Fruit fly (Drosophila melanogaster): ENCODE measurements around the gene CG6333.

CG6333 gene

DNA sequence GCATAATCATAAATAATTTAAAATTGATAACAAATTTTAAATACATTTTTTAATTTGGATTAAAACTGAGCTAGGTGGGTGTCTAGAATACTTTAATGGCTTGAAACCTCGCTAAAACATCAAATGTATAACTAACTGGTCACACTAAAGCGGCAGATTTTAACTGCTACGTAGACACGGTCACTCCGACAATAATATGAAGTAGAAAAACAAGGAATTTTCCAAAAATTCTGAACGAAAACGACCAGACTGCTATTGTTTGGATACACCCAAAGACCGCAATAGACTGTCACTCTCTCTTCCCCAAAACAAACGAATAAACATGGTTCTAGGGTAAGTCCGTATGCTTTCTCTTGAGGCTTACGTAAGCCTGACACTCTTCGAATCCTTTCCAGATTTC lies 20.2 kb downstream of the CG6333 start, which contains the start of gene QIL1 (continued):
- TF ChIP-seq ham (GFP tag; IDR thresholded peaks at IDR 0.05) (no peak), Jarid2 (GFP tag; optimal IDR thresholded peaks at IDR 0.05) (peak; percentile 29), HmgZ (tag; optimal IDR thresholded peaks at IDR 0.05) (peak; percentile 66), tna (GFP tag; IDR thresholded peaks at IDR 0.05; ENCODE audit: partially characterized antibody) (no peak), Poxn (GFP tag; IDR thresholded peaks at IDR 0.05) (no peak), cad (GFP tag; optimal IDR thresholded peaks at IDR 0.05) (no peak), CG43689 (GFP tag; IDR thresholded peaks at IDR 0.05) (no peak), hb (GFP tag; IDR thresholded peaks at IDR 0.05; ENCODE audit: partially characterized antibody) (no peak), Mrtf (GFP tag; IDR thresholded peaks at IDR 0.05) (no peak), Max (GFP tag; optimal IDR thresholded peaks at IDR 0.05) (no peak), crol (GFP tag; IDR thresholded peaks at IDR 0.05) (no peak), Hand (GFP tag; optimal IDR thresholded peaks at IDR 0.05) (no peak), jumu (GFP tag; optimal IDR thresholded peaks at IDR 0.05) (no peak), tgo (GFP tag; IDR thresholded peaks at IDR 0.05) (no peak), tll (GFP tag; optimal IDR thresholded peaks at IDR 0.05) (no peak), bcd (GFP tag; optimal IDR thresholded peaks at IDR 0.05) (no peak), CG7928 (GFP tag; optimal IDR thresholded peaks at IDR 0.05) (no peak), CG4854 (GFP tag; optimal IDR thresholded peaks at IDR 0.05) (no peak), esg (GFP tag; conservative IDR thresholded peaks at IDR 0.05) (no peak), CG8281 (tag; optimal IDR thresholded peaks at IDR 0.05) (no peak), CG8388 (GFP tag; optimal IDR thresholded peaks at IDR 0.05) (no peak), Bgb (GFP tag; IDR thresholded peaks at IDR 0.05; ENCODE audit: partially characterized antibody) (peak; percentile 33; the same call in 1 of the 2 replicates), CG17359 (tag; optimal IDR thresholded peaks at IDR 0.05) (no peak), eyg (GFP tag; optimal IDR thresholded peaks at IDR 0.05) (no peak), Usf (GFP tag; optimal IDR thresholded peaks at IDR 0.05) (no peak), dimm (GFP tag; IDR thresholded peaks at IDR 0.05) (no peak), CG11456 (GFP tag; IDR thresholded peaks at IDR 0.05) (no peak), gro (GFP tag; optimal IDR thresholded peaks at IDR 0.05) (no peak), Kr (GFP tag; optimal IDR thresholded peaks at IDR 0.05) (no peak), dmrt99B (tag; optimal IDR thresholded peaks at IDR 0.05) (no peak), CG1603 (tag; optimal IDR thresholded peaks at IDR 0.05) (peak; percentile 66), BEAF-32 (GFP tag; optimal IDR thresholded peaks at IDR 0.05) (peak; percentile 41), CG11398 (GFP tag; optimal IDR thresholded peaks at IDR 0.05) (no peak), Elba2 (GFP tag; optimal IDR thresholded peaks at IDR 0.05) (no peak), CG34376 (GFP tag; optimal IDR thresholded peaks at IDR 0.05) (no peak), pb (GFP tag; optimal IDR thresholded peaks at IDR 0.05) (no peak), Camta (GFP tag; optimal IDR thresholded peaks at IDR 0.05) (no peak), stwl (tag; optimal IDR thresholded peaks at IDR 0.05) (peak; percentile 85), gsb (GFP tag; IDR thresholded peaks at IDR 0.05) (no peak), CG9817 (tag; optimal IDR thresholded peaks at IDR 0.05) (no peak), Lpt (GFP tag; optimal IDR thresholded peaks at IDR 0.05) (no peak), CG6175 (GFP tag; IDR thresholded peaks at IDR 0.05) (no peak), fd102C (GFP tag; optimal IDR thresholded peaks at IDR 0.05) (no peak), p53 (GFP tag; optimal IDR thresholded peaks at IDR 0.05) (no peak), CG5180 (GFP tag; optimal IDR thresholded peaks at IDR 0.05) (no peak), Doc2 (GFP tag; IDR thresholded peaks at IDR 0.05) (no peak), CG10654 (GFP tag; optimal IDR thresholded peaks at IDR 0.05) (no peak), nau (GFP tag; optimal IDR thresholded peaks at IDR 0.05) (no peak), CG9727 (GFP tag; optimal IDR thresholded peaks at IDR 0.05) (no peak), CG6254 (GFP tag; optimal IDR thresholded peaks at IDR 0.05) (no peak), sima (GFP tag; optimal IDR thresholded peaks at IDR 0.05) (no peak), CrebB (tag; optimal IDR thresholded peaks at IDR 0.05) (no peak)

All from whole organism, embryonic.